Worm (Caenorhabditis elegans) whole organism, L4 larva: ENCODE measurements around the gene F56C3.1.

Experiments
- F10B5.3 ChIP-seq: sonication (generic microtip); optimal IDR thresholded peaks from 2 replicates; lab custom pipeline; 2016; ENCODE audit warnings: mild to moderate bottlenecking, missing genetic modification characterization, missing compliant biosample characterization
- F37D6.2 ChIP-seq: sonication (generic microtip); optimal IDR thresholded peaks from 2 replicates; lab custom pipeline; 2016; ENCODE audit warnings: mild to moderate bottlenecking, missing genetic modification characterization, missing compliant biosample characterization
- R02D3.7 ChIP-seq: fragments of 150-350 bp; sonication (generic microtip); optimal IDR thresholded peaks from 3 replicates; lab custom pipeline; 2014; ENCODE audit warnings: missing biosample characterization, missing genetic modification characterization
- T20F7.1 ChIP-seq: fragments of 200-800 bp; sonication (Bioruptor generic); optimal IDR thresholded peaks from 2 replicates; lab custom pipeline; 2018; ENCODE audit warnings: mild to moderate bottlenecking, missing genetic modification characterization, missing compliant biosample characterization
- Y5F2A.4 ChIP-seq: fragments of 200-800 bp; sonication (Bioruptor generic); optimal IDR thresholded peaks from 2 replicates; lab custom pipeline; 2018; ENCODE audit warnings: mild to moderate bottlenecking, missing genetic modification characterization, missing compliant biosample characterization
- Y75B8A.6 ChIP-seq: fragments of 200-800 bp; sonication (Bioruptor generic); IDR thresholded peaks from 2 replicates; pipeline ENCODE4 v1.3.6; 2022; ENCODE audit warnings: missing genetic modification reagents, missing genetic modification characterization, missing compliant biosample characterization
- ZK337.2 ChIP-seq: fragments of 200-800 bp; sonication (Bioruptor generic); IDR thresholded peaks from 2 replicates; pipeline ENCODE4 v1.3.6; 2022; ENCODE audit warnings: missing genetic modification reagents, missing genetic modification characterization, missing compliant biosample characterization
- ZK546.5 ChIP-seq, 2 experiments: sonication (generic microtip); optimal IDR thresholded peaks; 2 replicates each; lab custom pipeline; 2017; ENCODE audit warnings: missing biosample characterization in 2 of 2, missing genetic modification characterization in 2 of 2
- aha-1 ChIP-seq: fragments of 150-350 bp; peaks from one replicate; lab custom pipeline; 2014; ENCODE audit warnings: missing biosample characterization, missing genetic modification characterization
- aly-2 ChIP-seq: sonication (generic microtip); optimal IDR thresholded peaks from 2 replicates; lab custom pipeline; 2018; ENCODE audit warnings: missing biosample characterization, missing genetic modification characterization
- ama-1 ChIP-seq: fragments of 150-350 bp; optimal IDR thresholded peaks from 2 replicates; lab custom pipeline; 2014; ENCODE audit warnings: inconsistent platforms, mixed read lengths
- arid-1 ChIP-seq: fragments of 200-800 bp; sonication (Bioruptor generic); conservative IDR thresholded peaks from 2 replicates; pipeline ENCODE4 v1.3.6; 2022; ENCODE audit warnings: missing genetic modification reagents, missing genetic modification characterization, missing compliant biosample characterization
- ceh-20 ChIP-seq: fragments of 200-800 bp; sonication (Bioruptor generic); IDR thresholded peaks from 2 replicates; pipeline ENCODE4 v1.3.6; 2022; ENCODE audit warnings: missing genetic modification reagents, missing genetic modification characterization, missing compliant biosample characterization
- ceh-44 ChIP-seq: fragments of 200-800 bp; sonication (Bioruptor generic); IDR thresholded peaks from 2 replicates; pipeline ENCODE4 v1.3.6; 2022; ENCODE audit warnings: missing genetic modification reagents, missing genetic modification characterization, missing compliant biosample characterization
- ces-1 ChIP-seq: fragments of 150-350 bp; sonication (generic microtip); optimal IDR thresholded peaks from 4 replicates; lab custom pipeline; 2014; ENCODE audit warnings: missing biosample characterization, missing genetic modification reagents, missing genetic modification characterization
- ctbp-1 ChIP-seq: fragments of 200-800 bp; sonication (Bioruptor generic); IDR thresholded peaks from 2 replicates; pipeline ENCODE4 v1.3.6; 2022; ENCODE audit warnings: missing genetic modification reagents, missing genetic modification characterization, missing compliant biosample characterization
- daf-16 ChIP-seq, 3 experiments: sonication (generic microtip); optimal IDR thresholded peaks; 2 replicates each; lab custom pipeline; 2016 to 2017; ENCODE audit warnings: missing genetic modification characterization in 3 of 3, missing genetic modification reagents in 3 of 3, mild to moderate bottlenecking in 2 of 3, missing compliant biosample characterization in 2 of 3, missing biosample characterization in 1 of 3, moderate library complexity in 1 of 3
- daf-8 ChIP-seq: fragments of 200-800 bp; sonication (Bioruptor generic); IDR thresholded peaks from 2 replicates; pipeline ENCODE4 v1.3.6; 2022; ENCODE audit warnings: missing genetic modification characterization, missing compliant biosample characterization
- dmd-6 ChIP-seq: fragments of 200-800 bp; sonication (Bioruptor generic); IDR thresholded peaks from 2 replicates; pipeline ENCODE4 v1.3.6; 2022; ENCODE audit warnings: missing genetic modification reagents, missing genetic modification characterization, missing compliant biosample characterization
- duxl-1 ChIP-seq: sonication (generic microtip); optimal IDR thresholded peaks from 2 replicates; lab custom pipeline; 2016; ENCODE audit warnings: mild to moderate bottlenecking, missing genetic modification characterization, moderate library complexity, missing compliant biosample characterization; ENCODE audit not compliant: poor library complexity
- dve-1 ChIP-seq: sonication (generic microtip); optimal IDR thresholded peaks from 2 replicates; lab custom pipeline; 2017; ENCODE audit warnings: antibody characterized with exemption, mild to moderate bottlenecking, missing genetic modification characterization, missing compliant biosample characterization; ENCODE audit not compliant: insufficient read depth
- hmg-1.1 ChIP-seq: fragments of 200-800 bp; sonication (Bioruptor generic); IDR thresholded peaks from 2 replicates; pipeline ENCODE4 v1.3.6; 2022; ENCODE audit warnings: missing genetic modification reagents, missing genetic modification characterization, missing compliant biosample characterization
- jun-1 ChIP-seq: fragments of 150-350 bp; optimal IDR thresholded peaks from 2 replicates; lab custom pipeline; 2014; ENCODE audit warnings: missing biosample characterization, missing genetic modification reagents, missing genetic modification characterization
- lin-38 ChIP-seq: fragments of 200-800 bp; sonication (Bioruptor generic); IDR thresholded peaks from 2 replicates; pipeline ENCODE4 v1.3.6; 2022; ENCODE audit warnings: missing genetic modification reagents, missing genetic modification characterization, missing compliant biosample characterization
- madf-9 ChIP-seq: fragments of 200-800 bp; sonication (Bioruptor generic); conservative IDR thresholded peaks from 2 replicates; pipeline ENCODE4 v1.3.6; 2022; ENCODE audit warnings: missing genetic modification reagents, missing genetic modification characterization, missing compliant biosample characterization
- mdl-1 ChIP-seq, 2 experiments: fragments of 150-350 bp in 1 of 2; sonication (generic microtip) in 1 of 2; optimal IDR thresholded peaks; 2 replicates each; lab custom pipeline; 2014 to 2017; ENCODE audit warnings: missing biosample characterization in 2 of 2, missing genetic modification characterization in 2 of 2
- mdt-29 ChIP-seq: fragments of 200-800 bp; sonication (Bioruptor generic); IDR thresholded peaks from 2 replicates; pipeline ENCODE4 v1.3.6; 2022; ENCODE audit warnings: missing genetic modification reagents, missing genetic modification characterization, missing compliant biosample characterization
- mes-2 ChIP-seq: sonication (generic microtip); optimal IDR thresholded peaks from 2 replicates; lab custom pipeline; 2016; ENCODE audit warnings: missing genotype, mild to moderate bottlenecking, missing genetic modification characterization, missing compliant biosample characterization; ENCODE audit not compliant: poor library complexity, severe bottlenecking
- nhr-10 ChIP-seq: fragments of 150-350 bp; optimal IDR thresholded peaks from 2 replicates; lab custom pipeline; 2014; ENCODE audit warnings: missing biosample characterization, missing genetic modification characterization
- nhr-11 ChIP-seq: fragments of 150-350 bp; optimal IDR thresholded peaks from 2 replicates; lab custom pipeline; 2014; ENCODE audit warnings: missing biosample characterization, missing genetic modification characterization
- nhr-28 ChIP-seq: fragments of 150-350 bp; optimal IDR thresholded peaks from 2 replicates; lab custom pipeline; 2014; ENCODE audit warnings: missing biosample characterization, missing genetic modification characterization
- nhr-42 ChIP-seq: fragments of 200-800 bp; sonication (Bioruptor generic); IDR thresholded peaks from 2 replicates; pipeline ENCODE4 v1.3.6; 2022; ENCODE audit warnings: missing genetic modification characterization, missing compliant biosample characterization
- nhr-76 ChIP-seq: fragments of 150-350 bp; optimal IDR thresholded peaks from 2 replicates; lab custom pipeline; 2014; ENCODE audit warnings: missing biosample characterization, missing genetic modification characterization
- pha-4 ChIP-seq, 2 experiments: fragments of 150-350 bp in 1 of 2; fragments of 200-800 bp in 1 of 2; sonication (Bioruptor generic) in 1 of 2; IDR thresholded peaks in 1 of 2; optimal IDR thresholded peaks in 1 of 2; 2 replicates each; pipeline versions ENCODE4 v1.3.6 to Lab custom; 2014 to 2022; ENCODE audit warnings: missing genetic modification characterization in 2 of 2, missing genetic modification reagents in 2 of 2, missing biosample characterization in 1 of 2, missing compliant biosample characterization in 1 of 2
- pqm-1 ChIP-seq: sonication (generic microtip); optimal IDR thresholded peaks from 2 replicates; lab custom pipeline; 2017; ENCODE audit warnings: missing biosample characterization, missing genetic modification characterization
- saeg-2 ChIP-seq: fragments of 200-800 bp; sonication (Bioruptor generic); IDR thresholded peaks from 2 replicates; pipeline ENCODE4 v1.3.6; 2022; ENCODE audit warnings: missing genetic modification reagents, missing genetic modification characterization, missing compliant biosample characterization
- sdz-12 ChIP-seq: fragments of 200-800 bp; sonication (Bioruptor generic); optimal IDR thresholded peaks from 2 replicates; lab custom pipeline; 2018; ENCODE audit warnings: mild to moderate bottlenecking, missing genetic modification characterization, missing compliant biosample characterization
- skn-1 ChIP-seq: fragments of 150-350 bp; optimal IDR thresholded peaks from 2 replicates; lab custom pipeline; 2014; ENCODE audit warnings: missing biosample characterization, missing genetic modification characterization
- snpc-4 ChIP-seq: fragments of 150-350 bp; optimal IDR thresholded peaks from 2 replicates; lab custom pipeline; 2014; ENCODE audit warnings: missing biosample characterization, missing genetic modification characterization
- tag-97 ChIP-seq: fragments of 200-800 bp; sonication (Bioruptor generic); IDR thresholded peaks from 2 replicates; pipeline ENCODE4 v1.3.6; 2022; ENCODE audit warnings: missing genetic modification characterization, missing compliant biosample characterization
- unc-62 ChIP-seq, 3 experiments: fragments of 150-350 bp in 1 of 3; sonication (generic microtip); optimal IDR thresholded peaks in 2 of 3; peaks in 1 of 3; 1 replicate in 1 of 3; 2 replicates in 2 of 3; lab custom pipeline; 2014 to 2017; ENCODE audit warnings: missing biosample characterization in 3 of 3, missing genetic modification characterization in 3 of 3, missing genetic modification reagents in 3 of 3, missing genotype in 1 of 3
- zfp-2 ChIP-seq: sonication (generic microtip); optimal IDR thresholded peaks from 2 replicates; lab custom pipeline; 2016; ENCODE audit warnings: mild to moderate bottlenecking, missing genetic modification characterization, missing compliant biosample characterization
- zip-2 ChIP-seq: fragments of 150-350 bp; optimal IDR thresholded peaks from 2 replicates; lab custom pipeline; 2014; ENCODE audit warnings: missing biosample characterization, missing genetic modification characterization
- ztf-11 ChIP-seq: fragments of 150-350 bp; optimal IDR thresholded peaks from 2 replicates; lab custom pipeline; 2014; ENCODE audit warnings: missing biosample characterization, missing genetic modification characterization
- ztf-7 ChIP-seq: fragments of 150-350 bp; optimal IDR thresholded peaks from 2 replicates; lab custom pipeline; 2014; ENCODE audit warnings: missing biosample characterization, missing genetic modification characterization

Gene F56C3.1

DNA sequence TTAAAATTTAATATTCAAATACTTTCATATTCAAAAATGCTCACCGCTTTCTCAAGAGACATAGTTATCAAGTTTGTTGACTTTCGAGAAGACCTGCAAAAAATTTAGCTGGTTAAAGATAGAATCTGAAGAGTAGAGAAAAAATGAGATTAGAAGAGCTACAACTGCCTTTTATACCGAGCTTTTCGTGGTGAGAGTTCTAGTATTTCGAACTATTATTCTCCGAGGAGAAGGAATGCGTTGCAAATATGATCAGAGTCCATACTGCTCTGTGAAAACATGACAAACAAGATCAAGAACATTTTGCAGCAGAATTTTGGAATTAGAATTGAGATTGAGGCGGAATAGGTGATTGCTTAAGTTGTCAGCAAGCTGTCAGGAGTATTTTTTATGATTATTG is 26.5 kb upstream of the F56C3.1 start, which contains the start of gene F56C3.4:
Gene F56C3.4 (minus strand): TSS at position 101 of the 400 bp plus-strand sequence.
- TF ChIP-seq Y75B8A.6 (GFP tag; lab: Robert Waterston, UW) (no peak), aha-1 (tag; lab: Kevin White, UChicago) (peak; percentile 89)

DNA sequence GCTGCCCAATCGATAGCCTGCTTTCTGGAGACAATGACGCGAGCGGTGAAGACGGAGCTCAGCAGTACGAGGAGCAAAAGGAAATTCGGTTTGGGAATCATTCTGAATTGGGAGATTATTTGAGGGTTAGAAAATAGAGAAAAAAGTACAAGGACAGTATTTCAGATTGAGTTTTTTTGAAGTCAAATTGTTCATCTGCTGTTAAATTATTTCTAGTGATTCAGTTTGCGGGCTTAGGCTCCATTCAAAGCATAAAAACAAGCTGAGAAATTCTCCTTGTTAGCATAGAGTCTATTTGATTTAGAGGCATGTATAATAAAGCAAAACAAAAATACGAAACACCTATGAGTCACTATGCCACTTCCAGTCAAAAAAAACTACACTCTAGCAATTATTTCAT is 19.7 kb upstream of the F56C3.1 start, which contains the start of gene dgn-2:
Gene dgn-2 (minus strand): TSS at position 101 of the 400 bp plus-strand sequence.
- TF ChIP-seq R02D3.7 (tag; lab: Kevin White, UChicago): no peak
- no peak for TF ChIP-seq nhr-76 (tag; lab: Kevin White, UChicago)
- no peak for TF ChIP-seq ceh-44 (GFP tag; lab: Robert Waterston, UW)
- no peak for TF ChIP-seq hmg-1.1 (GFP tag; lab: Robert Waterston, UW)
- TF ChIP-seq lin-38 (GFP tag; lab: Robert Waterston, UW): no peak
- no peak for TF ChIP-seq mdl-1 (tag; optimal IDR thresholded peaks at IDR 0.05; lab: Kevin White, UChicago)
- no peak for TF ChIP-seq daf-8
- TF ChIP-seq pha-4 (GFP tag; IDR thresholded peaks at IDR 0.05; lab: Robert Waterston, UW): no peak
- TF ChIP-seq pha-4 (tag; optimal IDR thresholded peaks at IDR 0.05; lab: Kevin White, UChicago): no peak
- no peak for TF ChIP-seq F10B5.3 (tag; lab: Kevin White, UChicago)
- no peak for TF ChIP-seq ZK337.2
- TF ChIP-seq ztf-7 (tag; lab: Kevin White, UChicago): no peak
- TF ChIP-seq F37D6.2 (tag; lab: Kevin White, UChicago): no peak
- TF ChIP-seq skn-1 (tag; lab: Kevin White, UChicago): no peak
- no peak for TF ChIP-seq nhr-42 (GFP tag; lab: Robert Waterston, UW)
- TF ChIP-seq zfp-2 (tag; lab: Kevin White, UChicago): no peak
- TF ChIP-seq snpc-4 (tag; lab: Kevin White, UChicago): no peak
- TF ChIP-seq ztf-11 (tag; lab: Kevin White, UChicago): no peak
- TF ChIP-seq sdz-12: no peak
- TF ChIP-seq, all 104 proteins: peak for 0

DNA sequence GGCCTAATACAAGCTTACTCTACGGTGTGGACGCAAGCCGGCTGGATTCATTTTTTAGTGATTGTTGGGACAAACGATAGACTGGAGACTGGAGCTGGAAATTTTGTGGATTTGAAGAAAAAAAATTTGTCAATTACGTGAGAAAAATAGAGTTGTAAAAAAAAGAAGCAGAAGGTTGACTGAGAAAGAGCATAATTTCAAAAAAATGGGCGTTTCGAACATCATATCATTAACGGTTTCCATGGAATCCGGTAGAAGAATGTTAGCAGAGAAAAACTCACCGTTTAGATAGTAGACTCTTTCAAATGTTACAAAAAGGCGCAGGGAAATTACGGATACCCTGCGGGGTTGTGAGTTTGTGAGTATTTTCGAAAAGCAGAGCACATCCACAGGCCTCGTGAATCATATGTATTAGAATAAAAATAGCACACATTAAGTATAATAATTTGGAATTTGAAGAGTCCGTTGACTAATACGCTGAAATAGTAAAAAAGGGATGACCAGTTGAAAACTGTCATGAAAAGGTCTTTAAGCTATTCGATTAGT is 16.3 kb upstream of the F56C3.1 start, which contains the start of gene F56C3.7:
Gene F56C3.7 (minus strand): TSS at position 51 of the 546 bp plus-strand sequence.
- TF ChIP-seq ces-1 (GFP tag; lab: Kevin White, UChicago): no peak
- TF ChIP-seq ama-1 (lab: Kevin White, UChicago): no peak
- TF ChIP-seq ZK546.5 (tag; optimal IDR thresholded peaks at IDR 0.05; lab: Kevin White, UChicago): no peak
- no peak for TF ChIP-seq ceh-20 (GFP tag; lab: Robert Waterston, UW)
- no peak for TF ChIP-seq zip-2 (tag; lab: Kevin White, UChicago)
- no peak for TF ChIP-seq T20F7.1 (GFP tag; lab: Kevin White, UChicago)
- no peak for TF ChIP-seq nhr-11 (tag; lab: Kevin White, UChicago)
- TF ChIP-seq madf-9 (GFP tag; lab: Robert Waterston, UW): no peak
- peak; percentile 67; the same call in 1 of the 2 replicates for TF ChIP-seq nhr-42 (GFP tag; lab: Robert Waterston, UW)
- TF ChIP-seq unc-62 (GFP tag; optimal IDR thresholded peaks at IDR 0.05 in 1 of 2; lab: Kevin White, UChicago): peak in 1 of 2 experiments; percentile 19
- TF ChIP-seq unc-62 (tag; optimal IDR thresholded peaks at IDR 0.05; lab: Kevin White, UChicago): no peak
- no peak for TF ChIP-seq nhr-10 (tag; lab: Kevin White, UChicago)
- TF ChIP-seq mdt-29: no peak
- TF ChIP-seq Y5F2A.4: no peak
- peak; percentile 39 for TF ChIP-seq duxl-1 (tag; lab: Kevin White, UChicago)
- TF ChIP-seq hmg-1.1 (GFP tag; lab: Robert Waterston, UW): peak; percentile 46
- peak; percentile 49 for TF ChIP-seq mes-2 (tag; lab: Kevin White, UChicago)

- peak; percentile 30; the same call in 1 of the 2 replicates for TF ChIP-seq dmd-6 (GFP tag; lab: Robert Waterston, UW)
- TF ChIP-seq nhr-28: peak; percentile 22
- no peak for TF ChIP-seq ctbp-1 (GFP tag; lab: Robert Waterston, UW)
- no peak for TF ChIP-seq duxl-1 (tag; lab: Kevin White, UChicago)
- TF ChIP-seq arid-1: no peak
- TF ChIP-seq daf-16 (GFP tag; optimal IDR thresholded peaks at IDR 0.05; lab: Kevin White, UChicago): no peak
- peak; percentile 87 for TF ChIP-seq daf-16 (tag; optimal IDR thresholded peaks at IDR 0.05; lab: Kevin White, UChicago)
- TF ChIP-seq tag-97: no peak
- TF ChIP-seq F37D6.2 (tag; lab: Kevin White, UChicago): no peak
- TF ChIP-seq aly-2 (tag; lab: Kevin White, UChicago): no peak
- TF ChIP-seq pqm-1 (tag; lab: Kevin White, UChicago): peak; percentile 58
- TF ChIP-seq dve-1: peak; percentile 4
- no peak for TF ChIP-seq jun-1 (tag; lab: Kevin White, UChicago)
- TF ChIP-seq saeg-2 (GFP tag; lab: Robert Waterston, UW): no peak
These were observed 15.4 kb upstream of the F56C3.1 start, which contains the start of gene fbxa-190 for ce11 chrX:1371688-1372087. Gene fbxa-190 (plus strand): TSS chrX:1372012.
